Fruit fly (Drosophila melanogaster): ENCODE measurements around the gene CG34025.

DNA sequence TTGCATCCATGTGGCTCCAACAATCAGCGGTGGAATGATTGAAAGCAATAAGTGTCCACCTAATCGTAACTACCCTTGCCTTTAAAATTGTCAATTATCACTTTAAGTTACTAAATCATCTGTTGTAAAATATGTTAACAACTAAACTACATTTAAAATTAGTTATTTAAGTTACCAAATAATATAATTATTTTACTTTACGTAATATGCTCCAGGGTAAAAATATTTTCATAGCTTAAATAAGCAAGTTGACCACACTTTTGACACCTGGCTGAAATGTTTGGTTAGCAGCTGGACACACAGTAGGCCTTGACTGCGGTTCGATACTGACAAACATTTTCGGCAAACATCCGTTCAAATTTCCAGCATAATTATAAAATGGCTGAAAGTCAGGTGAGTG lies 34.0 kb upstream of the CG34025 start, which contains the start of gene CG2113:
- TF ChIP-seq CG8478 (optimal IDR thresholded peaks at IDR 0.05) (no peak), CTCF (optimal IDR thresholded peaks at IDR 0.05) (no peak)

Measured in S2 (cell line).